Fruit fly (Drosophila melanogaster): Measurements from ENCODE around the gene mura.
A peak's percentile ranks its signal among the peaks of the same experiment; 100 is the strongest.

The mura gene

dm6 chr3R:9529913-9530312, 21.7 kb downstream of the mura start (continued):
- no peak for TF ChIP-seq MESR4 (GFP tag; optimal IDR thresholded peaks at IDR 0.05)
- TF ChIP-seq br (optimal IDR thresholded peaks at IDR 0.05): no peak
- no peak for TF ChIP-seq tna (GFP tag; IDR thresholded peaks at IDR 0.05; ENCODE audit: partially characterized antibody)
- no peak for TF ChIP-seq CG1792 (GFP tag; optimal IDR thresholded peaks at IDR 0.05)
- TF ChIP-seq Nf-YC (tag; optimal IDR thresholded peaks at IDR 0.05): no peak
- TF ChIP-seq fd64A (GFP tag; optimal IDR thresholded peaks at IDR 0.05): peak; percentile 36
- no peak for TF ChIP-seq Rx (GFP tag; IDR thresholded peaks at IDR 0.05)
- no peak for TF ChIP-seq CG13424 (tag; optimal IDR thresholded peaks at IDR 0.05)
- peak; percentile 30 for TF ChIP-seq Asciz (GFP tag; optimal IDR thresholded peaks at IDR 0.05)
- no peak for TF ChIP-seq fd96Cb (tag; optimal IDR thresholded peaks at IDR 0.05)
- no peak for TF ChIP-seq B-H2 (GFP tag; optimal IDR thresholded peaks at IDR 0.05)
- TF ChIP-seq CG18619 (GFP tag; optimal IDR thresholded peaks at IDR 0.05): no peak
- TF ChIP-seq CG6813 (GFP tag; optimal IDR thresholded peaks at IDR 0.05): no peak
- no peak for TF ChIP-seq Deaf1 (tag; optimal IDR thresholded peaks at IDR 0.05)
- TF ChIP-seq Bgb (GFP tag; IDR thresholded peaks at IDR 0.05; ENCODE audit: partially characterized antibody): no peak
- no peak for TF ChIP-seq unc-4 (GFP tag; IDR thresholded peaks at IDR 0.05; ENCODE audit: partially characterized antibody)
- no peak for TF ChIP-seq pb (GFP tag; optimal IDR thresholded peaks at IDR 0.05)
- TF ChIP-seq CG34422 (GFP tag; IDR thresholded peaks at IDR 0.05): no peak
- TF ChIP-seq Sox102F (GFP tag; optimal IDR thresholded peaks at IDR 0.05): no peak
- TF ChIP-seq CG34224 (GFP tag; IDR thresholded peaks at IDR 0.05; ENCODE audit: partially characterized antibody): no peak
- peak; percentile 16 for TF ChIP-seq CG17385 (GFP tag; optimal IDR thresholded peaks at IDR 0.05)
- TF ChIP-seq bigmax (GFP tag; optimal IDR thresholded peaks at IDR 0.05): no peak
- TF ChIP-seq ems (GFP tag; optimal IDR thresholded peaks at IDR 0.05): no peak
- no peak for TF ChIP-seq CG11456 (GFP tag; IDR thresholded peaks at IDR 0.05)
- TF ChIP-seq pnt (GFP tag; optimal IDR thresholded peaks at IDR 0.05): no peak
- no peak for TF ChIP-seq pan (optimal IDR thresholded peaks at IDR 0.05)
- TF ChIP-seq pan (GFP tag; optimal IDR thresholded peaks at IDR 0.05 in 1 of 2, IDR thresholded peaks at IDR 0.05 in 1 of 2): no peak
- TF ChIP-seq GATAe (GFP tag; conservative IDR thresholded peaks at IDR 0.05): no peak
- no peak for TF ChIP-seq CG32772 (GFP tag; IDR thresholded peaks at IDR 0.05)
- peak; percentile 51 for TF ChIP-seq cwo (GFP tag; optimal IDR thresholded peaks at IDR 0.05)
- no peak for TF ChIP-seq CG3407 (GFP tag; optimal IDR thresholded peaks at IDR 0.05)
- peak; percentile 14 for TF ChIP-seq Nf-YB (GFP tag; optimal IDR thresholded peaks at IDR 0.05)
- TF ChIP-seq kah (GFP tag; optimal IDR thresholded peaks at IDR 0.05): no peak
- TF ChIP-seq gcm (GFP tag; optimal IDR thresholded peaks at IDR 0.05): no peak
- TF ChIP-seq Kr (GFP tag; optimal IDR thresholded peaks at IDR 0.05): no peak
- TF ChIP-seq abd-A (tag; optimal IDR thresholded peaks at IDR 0.05): no peak
- TF ChIP-seq klu (GFP tag; IDR thresholded peaks at IDR 0.05): no peak
- TF ChIP-seq E2f1 (GFP tag; IDR thresholded peaks at IDR 0.05): no peak
- TF ChIP-seq CG13894 (tag; optimal IDR thresholded peaks at IDR 0.05): no peak
- no peak for TF ChIP-seq CoRest (tag; optimal IDR thresholded peaks at IDR 0.05)
- no peak for TF ChIP-seq jigr1 (GFP tag; IDR thresholded peaks at IDR 0.05)
- TF ChIP-seq crp (GFP tag; optimal IDR thresholded peaks at IDR 0.05): no peak
- no peak for TF ChIP-seq ap (GFP tag; IDR thresholded peaks at IDR 0.05)
- no peak for TF ChIP-seq Gsc (GFP tag; IDR thresholded peaks at IDR 0.05)
- TF ChIP-seq dpn (GFP tag; optimal IDR thresholded peaks at IDR 0.05): no peak
- TF ChIP-seq MBD-R2 (GFP tag; IDR thresholded peaks at IDR 0.05): no peak
- TF ChIP-seq Dad (GFP tag; optimal IDR thresholded peaks at IDR 0.05): no peak
- TF ChIP-seq mld (GFP tag; IDR thresholded peaks at IDR 0.05; ENCODE audit: partially characterized antibody): no peak
